Fruit fly (Drosophila melanogaster): ENCODE measurements around the gene CG14075.

Gene CG14075

DNA sequence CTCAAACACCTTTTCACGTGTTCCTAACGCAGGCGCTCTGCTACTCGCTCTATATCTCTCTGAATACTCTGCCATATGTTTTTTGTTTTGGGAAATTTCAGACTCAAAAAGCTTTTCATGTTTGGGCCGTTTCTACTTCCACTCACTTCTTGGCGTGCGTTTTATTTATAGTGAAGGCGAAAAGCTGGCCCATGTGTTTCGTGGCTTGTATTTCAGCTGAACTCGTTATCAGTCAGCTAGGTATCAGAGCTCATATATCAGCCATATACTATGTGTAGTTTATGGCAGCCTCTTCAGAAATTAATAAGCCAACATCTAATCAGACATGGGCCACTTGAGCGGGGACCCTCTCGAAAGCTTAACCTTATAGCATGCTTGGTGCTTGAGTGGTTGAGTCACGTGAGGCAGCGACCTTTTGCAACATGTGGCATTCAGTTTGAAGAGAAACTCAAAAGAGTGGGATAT, 9.8 kb downstream of the CG14075 start (continued):
- TF ChIP-seq CG4730 (GFP tag; IDR thresholded peaks at IDR 0.05) (no peak), Hr51 (GFP tag; optimal IDR thresholded peaks at IDR 0.05) (peak in 1 of 2 experiments; percentile 12), CG7839 (tag; optimal IDR thresholded peaks at IDR 0.05) (no peak), CG17912 (GFP tag; optimal IDR thresholded peaks at IDR 0.05) (peak; percentile 1), MBD-R2 (GFP tag; IDR thresholded peaks at IDR 0.05) (0 out of 2 replicates have a peak, but pooled peaks have one; percentile 12), CG1024 (GFP tag; IDR thresholded peaks at IDR 0.05) (no peak), otp (GFP tag; IDR thresholded peaks at IDR 0.05) (no peak), zfh2 (GFP tag; optimal IDR thresholded peaks at IDR 0.05) (no peak), CG12219 (GFP tag; optimal IDR thresholded peaks at IDR 0.05) (no peak), Trl (optimal IDR thresholded peaks at IDR 0.05) (peak; percentile 28 to 61), Trl (GFP tag; optimal IDR thresholded peaks at IDR 0.05) (no peak), slp2 (GFP tag; optimal IDR thresholded peaks at IDR 0.05) (no peak), ATbp (GFP tag; optimal IDR thresholded peaks at IDR 0.05) (no peak), gsb-n (tag; optimal IDR thresholded peaks at IDR 0.05) (no peak), Optix (GFP tag; IDR thresholded peaks at IDR 0.05) (no peak), ems (GFP tag; optimal IDR thresholded peaks at IDR 0.05) (no peak), slou (GFP tag; optimal IDR thresholded peaks at IDR 0.05) (no peak), Gug (GFP tag; IDR thresholded peaks at IDR 0.05) (no peak), CG43689 (GFP tag; IDR thresholded peaks at IDR 0.05) (no peak), chinmo (GFP tag; IDR thresholded peaks at IDR 0.05; ENCODE audit: partially characterized antibody) (peak; percentile 79; the same call in 1 of the 4 replicates), shn (GFP tag; optimal IDR thresholded peaks at IDR 0.05) (no peak), dimm (GFP tag; IDR thresholded peaks at IDR 0.05) (no peak), Neu2 (GFP tag; optimal IDR thresholded peaks at IDR 0.05; ENCODE audit: borderline replicate concordance) (no peak), CG8281 (tag; optimal IDR thresholded peaks at IDR 0.05) (no peak), CG13775 (GFP tag; optimal IDR thresholded peaks at IDR 0.05) (no peak), CG18599 (GFP tag; optimal IDR thresholded peaks at IDR 0.05) (peak; percentile 31), Dbx (GFP tag; IDR thresholded peaks at IDR 0.05) (0 out of 3 replicates have a peak, but pooled peaks have one; percentile 5), lov (optimal IDR thresholded peaks at IDR 0.05) (no peak), lov (GFP tag; IDR thresholded peaks at IDR 0.05) (no peak), sug (tag; optimal IDR thresholded peaks at IDR 0.05) (peak; percentile 95), Dll (GFP tag; IDR thresholded peaks at IDR 0.05; ENCODE audit: partially characterized antibody) (no peak), Deaf1 (tag; optimal IDR thresholded peaks at IDR 0.05) (peak; percentile 46), CG15073 (GFP tag; optimal IDR thresholded peaks at IDR 0.05) (no peak), Usf (GFP tag; optimal IDR thresholded peaks at IDR 0.05) (no peak), z (GFP tag; IDR thresholded peaks at IDR 0.05) (peak; percentile 90), Taf1 (GFP tag; IDR thresholded peaks at IDR 0.05) (no peak), Asciz (GFP tag; optimal IDR thresholded peaks at IDR 0.05) (peak; percentile 26), Oaz (GFP tag; IDR thresholded peaks at IDR 0.05) (no peak), CG17829 (tag; optimal IDR thresholded peaks at IDR 0.05) (no peak), CG13296 (GFP tag; optimal IDR thresholded peaks at IDR 0.05) (peak; percentile 38), klu (GFP tag; IDR thresholded peaks at IDR 0.05) (no peak), CG15269 (tag; optimal IDR thresholded peaks at IDR 0.05) (peak; percentile 24), sc (optimal IDR thresholded peaks at IDR 0.05) (no peak), sc (GFP tag; optimal IDR thresholded peaks at IDR 0.05) (no peak), Lpt (GFP tag; optimal IDR thresholded peaks at IDR 0.05) (no peak), mam (GFP tag; optimal IDR thresholded peaks at IDR 0.05) (no peak), crp (GFP tag; optimal IDR thresholded peaks at IDR 0.05) (peak in 1 of 2 experiments; percentile 28), CG7928 (GFP tag; optimal IDR thresholded peaks at IDR 0.05) (no peak), ssp (GFP tag; IDR thresholded peaks at IDR 0.05) (no peak), CG7987 (GFP tag; optimal IDR thresholded peaks at IDR 0.05) (no peak), repo (GFP tag; optimal IDR thresholded peaks at IDR 0.05) (no peak), ken (GFP tag; IDR thresholded peaks at IDR 0.05) (no peak)
